Worm (Caenorhabditis elegans) whole organism, young adult: Measurements from ENCODE around the gene twk-21.
A peak's percentile ranks its signal among the peaks of the same experiment; 100 is the strongest.

Experiments used
- C06A6.2 ChIP-seq: fragments of 200-800 bp; sonication (Bioruptor generic); conservative IDR thresholded peaks from 2 replicates; pipeline ENCODE4 v1.3.6; 2022; ENCODE audit warnings: missing genetic modification characterization, missing compliant biosample characterization
- F10E7.11 ChIP-seq: sonication (generic microtip); optimal IDR thresholded peaks from 2 replicates; lab custom pipeline; 2017; ENCODE audit warnings: mild to moderate bottlenecking, missing genetic modification characterization, moderate library complexity, missing compliant biosample characterization
- F39B2.1 ChIP-seq: fragments of 200-800 bp; sonication (Bioruptor generic); IDR thresholded peaks from 2 replicates; pipeline ENCODE4 v1.3.6; 2022; ENCODE audit warnings: missing genetic modification reagents, missing genetic modification characterization, missing compliant biosample characterization
- F55B11.4 ChIP-seq: sonication (generic microtip); optimal IDR thresholded peaks from 2 replicates; lab custom pipeline; 2016; ENCODE audit warnings: missing compliant biosample characterization, missing genetic modification characterization, borderline replicate concordance; ENCODE audit not compliant: insufficient read depth
- T07F8.4 ChIP-seq: sonication (generic microtip); optimal IDR thresholded peaks from 2 replicates; lab custom pipeline; 2016; ENCODE audit warnings: mild to moderate bottlenecking, missing genetic modification characterization, moderate library complexity, missing compliant biosample characterization
- T26A5.8 ChIP-seq: sonication (generic microtip); optimal IDR thresholded peaks from 2 replicates; lab custom pipeline; 2016; ENCODE audit warnings: missing genetic modification characterization, missing compliant biosample characterization
- Y53G8AR.9 ChIP-seq: fragments of 200-800 bp; sonication (Bioruptor generic); conservative IDR thresholded peaks from 2 replicates; pipeline ENCODE4 v1.3.6; 2022; ENCODE audit warnings: missing genetic modification reagents, missing genetic modification characterization, missing compliant biosample characterization
- Y56A3A.18 ChIP-seq: fragments of 200-800 bp; sonication (Bioruptor generic); IDR thresholded peaks from 2 replicates; pipeline ENCODE4 v1.3.6; 2022; ENCODE audit warnings: missing genetic modification reagents, missing genetic modification characterization, missing compliant biosample characterization
- akir-1 ChIP-seq: fragments of 200-800 bp; sonication (Bioruptor generic); optimal IDR thresholded peaks from 2 replicates; lab custom pipeline; 2018; ENCODE audit warnings: mild to moderate bottlenecking, missing genetic modification characterization, moderate library complexity, missing compliant biosample characterization
- atf-7 ChIP-seq: sonication (generic microtip); optimal IDR thresholded peaks from 2 replicates; lab custom pipeline; 2017; ENCODE audit warnings: mild to moderate bottlenecking, missing genetic modification characterization, missing compliant biosample characterization
- attf-3 ChIP-seq: fragments of 200-800 bp; sonication (Bioruptor generic); conservative IDR thresholded peaks from 2 replicates; pipeline ENCODE4 v1.3.6; 2022; ENCODE audit warnings: missing genetic modification reagents, missing genetic modification characterization, missing compliant biosample characterization
- bed-1 ChIP-seq: fragments of 200-800 bp; sonication (Bioruptor generic); IDR thresholded peaks from 2 replicates; pipeline ENCODE4 v1.3.6; 2022; ENCODE audit warnings: missing genetic modification reagents, missing genetic modification characterization, missing compliant biosample characterization
- bed-2 ChIP-seq: fragments of 200-800 bp; sonication (Bioruptor generic); IDR thresholded peaks from 2 replicates; pipeline ENCODE4 v1.3.6; 2022; ENCODE audit warnings: missing genetic modification reagents, missing genetic modification characterization, missing compliant biosample characterization
- cebp-1 ChIP-seq, 2 experiments: fragments of 200-800 bp in 1 of 2; sonication (Bioruptor generic) in 1 of 2; sonication (generic microtip) in 1 of 2; IDR thresholded peaks in 1 of 2; optimal IDR thresholded peaks in 1 of 2; 2 replicates each; pipeline versions ENCODE4 v1.3.6 to Lab custom; 2017 to 2022; ENCODE audit warnings: missing compliant biosample characterization in 2 of 2, missing genetic modification characterization in 2 of 2, mild to moderate bottlenecking in 1 of 2, missing genetic modification reagents in 1 of 2, moderate library complexity in 1 of 2
- ceh-79 ChIP-seq: sonication (generic microtip); optimal IDR thresholded peaks from 2 replicates; lab custom pipeline; 2017; ENCODE audit warnings: mild to moderate bottlenecking, missing genetic modification characterization, missing compliant biosample characterization
- die-1 ChIP-seq: sonication (generic microtip); optimal IDR thresholded peaks from 2 replicates; lab custom pipeline; 2016; ENCODE audit warnings: missing genotype, mild to moderate bottlenecking, missing genetic modification characterization, missing compliant biosample characterization
- dpff-1 ChIP-seq: sonication (generic microtip); optimal IDR thresholded peaks from 2 replicates; lab custom pipeline; 2017; ENCODE audit warnings: mild to moderate bottlenecking, missing genetic modification characterization, missing compliant biosample characterization
- egl-44 ChIP-seq: fragments of 200-800 bp; sonication (Bioruptor generic); IDR thresholded peaks from 2 replicates; pipeline ENCODE4 v1.3.6; 2022; ENCODE audit warnings: missing genetic modification reagents, missing genetic modification characterization, missing compliant biosample characterization
- egrh-3 ChIP-seq: fragments of 200-800 bp; sonication (Bioruptor generic); IDR thresholded peaks from 2 replicates; pipeline ENCODE4 v1.3.6; 2022; ENCODE audit warnings: missing genetic modification reagents, missing genetic modification characterization, missing compliant biosample characterization
- him-1 ChIP-seq: sonication (generic microtip); optimal IDR thresholded peaks from 2 replicates; lab custom pipeline; 2016; ENCODE audit warnings: missing genotype, missing genetic modification reagents, missing genetic modification characterization, missing compliant biosample characterization
- hrde-1 ChIP-seq: sonication (generic microtip); optimal IDR thresholded peaks from 2 replicates; lab custom pipeline; 2016; ENCODE audit warnings: missing genetic modification characterization, mild to moderate bottlenecking, missing compliant biosample characterization, moderate library complexity, missing genotype, missing genetic modification reagents, borderline replicate concordance
- lag-1 ChIP-seq: fragments of 200-800 bp; sonication (Bioruptor generic); IDR thresholded peaks from 2 replicates; pipeline ENCODE4 v1.3.6; 2022; ENCODE audit warnings: missing genetic modification reagents, missing genetic modification characterization, missing compliant biosample characterization
- lin-26 ChIP-seq: fragments of 200-800 bp; sonication (Bioruptor generic); IDR thresholded peaks from 2 replicates; pipeline ENCODE4 v1.3.6; 2022; ENCODE audit warnings: missing genetic modification reagents, missing genetic modification characterization, missing compliant biosample characterization
- lin-35 ChIP-seq, 3 experiments: fragments of 150-350 bp in 2 of 3; sonication (generic microtip) in 1 of 3; optimal IDR thresholded peaks; 2 replicates each; lab custom pipeline; 2014 to 2018; ENCODE audit warnings: missing biosample characterization in 3 of 3, missing genetic modification characterization in 3 of 3, missing genetic modification reagents in 3 of 3
- lir-1 ChIP-seq: fragments of 200-800 bp; sonication (Bioruptor generic); conservative IDR thresholded peaks from 2 replicates; pipeline ENCODE4 v1.3.6; 2022; ENCODE audit warnings: missing genetic modification reagents, missing genetic modification characterization, missing compliant biosample characterization
- madf-10 ChIP-seq: sonication (generic microtip); optimal IDR thresholded peaks from 2 replicates; lab custom pipeline; 2016; ENCODE audit warnings: mild to moderate bottlenecking, missing genetic modification characterization, missing compliant biosample characterization
- madf-3 ChIP-seq: fragments of 200-800 bp; sonication (Bioruptor generic); IDR thresholded peaks from 2 replicates; pipeline ENCODE4 v1.3.6; 2022; ENCODE audit warnings: missing genetic modification reagents, missing genetic modification characterization, missing compliant biosample characterization
- mcd-1 ChIP-seq: fragments of 200-800 bp; sonication (Bioruptor generic); IDR thresholded peaks from 2 replicates; pipeline ENCODE4 v1.3.6; 2022; ENCODE audit warnings: missing genetic modification reagents, missing genetic modification characterization, missing compliant biosample characterization
- nhr-179 ChIP-seq: sonication (generic microtip); optimal IDR thresholded peaks from 2 replicates; lab custom pipeline; 2016; ENCODE audit warnings: mild to moderate bottlenecking, missing genetic modification characterization, missing compliant biosample characterization
- nhr-80 ChIP-seq: sonication (generic microtip); optimal IDR thresholded peaks from 2 replicates; lab custom pipeline; 2016; ENCODE audit warnings: missing genetic modification characterization, missing compliant biosample characterization
- repo-1 ChIP-seq: sonication (generic microtip); optimal IDR thresholded peaks from 2 replicates; lab custom pipeline; 2017; ENCODE audit warnings: mild to moderate bottlenecking, missing genetic modification characterization, missing compliant biosample characterization
- rpc-1 ChIP-seq, 2 experiments: fragments of 150-350 bp in 1 of 2; sonication (generic microtip) in 1 of 2; optimal IDR thresholded peaks; 2 replicates each; lab custom pipeline; 2014 to 2018; ENCODE audit warnings: missing biosample characterization in 1 of 2, missing genetic modification characterization in 1 of 2, missing genetic modification reagents in 1 of 2, missing genotype in 1 of 2
- sea-2 ChIP-seq: fragments of 200-800 bp; sonication (Bioruptor generic); IDR thresholded peaks from 2 replicates; pipeline ENCODE4 v1.3.6; 2022; ENCODE audit warnings: missing genetic modification characterization, missing compliant biosample characterization
- tbx-9 ChIP-seq: sonication (generic microtip); optimal IDR thresholded peaks from 2 replicates; lab custom pipeline; 2016; ENCODE audit warnings: borderline replicate concordance, missing genetic modification characterization, inconsistent platforms, missing compliant biosample characterization
- tlf-1 ChIP-seq: fragments of 200-800 bp; sonication (Bioruptor generic); optimal IDR thresholded peaks from 2 replicates; lab custom pipeline; 2018; ENCODE audit warnings: mild to moderate bottlenecking, missing genetic modification characterization, missing compliant biosample characterization
- unc-130 ChIP-seq: sonication (generic microtip); optimal IDR thresholded peaks from 2 replicates; lab custom pipeline; 2016; ENCODE audit warnings: missing genetic modification reagents, missing genetic modification characterization, missing compliant biosample characterization
- xnd-1 ChIP-seq: sonication (generic microtip); optimal IDR thresholded peaks from 2 replicates; lab custom pipeline; 2016; ENCODE audit warnings: missing genotype, missing genetic modification reagents, missing genetic modification characterization, missing compliant biosample characterization
- ztf-18 ChIP-seq: sonication (generic microtip); optimal IDR thresholded peaks from 2 replicates; lab custom pipeline; 2016; ENCODE audit warnings: missing genotype, mild to moderate bottlenecking, missing genetic modification characterization, missing compliant biosample characterization
- ztf-25 ChIP-seq: fragments of 200-800 bp; sonication (Bioruptor generic); IDR thresholded peaks from 2 replicates; pipeline ENCODE4 v1.3.6; 2022; ENCODE audit warnings: missing genetic modification reagents, missing genetic modification characterization, missing compliant biosample characterization
- ztf-26 ChIP-seq: sonication (generic microtip); optimal IDR thresholded peaks from 2 replicates; lab custom pipeline; 2017; ENCODE audit warnings: missing genetic modification characterization, missing compliant biosample characterization
- ztf-3 ChIP-seq: fragments of 200-800 bp; sonication (Bioruptor generic); optimal IDR thresholded peaks from 2 replicates; lab custom pipeline; 2018; ENCODE audit warnings: mild to moderate bottlenecking, missing genetic modification characterization, missing compliant biosample characterization

twk-21 gene

DNA sequence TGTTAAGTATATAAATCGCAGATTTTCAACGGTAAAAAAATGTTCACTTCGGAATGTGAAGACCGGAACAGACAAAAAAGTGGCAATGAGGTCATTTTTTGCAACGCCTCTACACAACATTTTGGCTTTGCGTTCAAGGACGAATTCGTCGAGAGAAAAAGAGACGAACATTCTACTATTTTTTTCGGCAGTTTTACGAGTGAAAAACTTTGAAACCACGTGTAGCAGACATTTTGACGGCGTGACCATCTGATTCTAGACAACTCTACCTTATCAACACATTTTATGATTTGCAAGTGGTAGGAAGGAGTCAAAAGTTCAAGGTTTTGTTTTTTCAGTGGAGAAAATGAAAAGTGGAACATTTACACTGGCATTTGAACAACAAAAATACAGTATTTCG, 9.2 kb upstream of the twk-21 start (continued):
- TF ChIP-seq cebp-1 (GFP tag; IDR thresholded peaks at IDR 0.05; lab: Robert Waterston, UW) (no peak), cebp-1 (tag; optimal IDR thresholded peaks at IDR 0.05; lab: Kevin White, UChicago) (no peak), ceh-79 (no peak)

DNA sequence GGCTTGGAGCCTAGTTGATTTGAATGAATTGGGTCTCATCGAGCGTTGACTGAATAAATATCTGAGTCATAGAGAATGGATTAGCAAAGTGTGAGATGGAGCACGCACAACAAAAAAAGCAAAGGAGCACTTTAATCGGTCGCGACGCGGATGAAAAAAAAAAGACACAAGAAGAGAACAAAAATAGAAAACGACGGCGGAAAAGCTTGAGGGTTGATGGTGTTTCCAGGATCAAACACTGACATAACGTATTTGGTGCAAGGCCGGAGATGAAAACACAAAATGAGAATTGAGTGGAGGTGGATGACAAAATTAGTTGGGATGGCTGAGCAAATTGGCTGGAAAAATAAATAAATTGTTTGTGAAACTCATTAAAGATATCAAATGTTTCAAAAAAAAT, 6.8 kb upstream of the twk-21 start, which contains the start of gene F52E10.4:
Gene F52E10.4, minus strand, starts transcription at position 101 of the 400 bp plus-strand sequence.
- TF ChIP-seq akir-1 (GFP tag; lab: Kevin White, UChicago) (no peak), ztf-18 (tag; lab: Kevin White, UChicago) (no peak), ztf-3 (GFP tag; lab: Kevin White, UChicago) (no peak), rpc-1 (optimal IDR thresholded peaks at IDR 0.05; lab: Kevin White, UChicago) (no peak), rpc-1 (tag; optimal IDR thresholded peaks at IDR 0.05; lab: Kevin White, UChicago) (no peak)

DNA sequence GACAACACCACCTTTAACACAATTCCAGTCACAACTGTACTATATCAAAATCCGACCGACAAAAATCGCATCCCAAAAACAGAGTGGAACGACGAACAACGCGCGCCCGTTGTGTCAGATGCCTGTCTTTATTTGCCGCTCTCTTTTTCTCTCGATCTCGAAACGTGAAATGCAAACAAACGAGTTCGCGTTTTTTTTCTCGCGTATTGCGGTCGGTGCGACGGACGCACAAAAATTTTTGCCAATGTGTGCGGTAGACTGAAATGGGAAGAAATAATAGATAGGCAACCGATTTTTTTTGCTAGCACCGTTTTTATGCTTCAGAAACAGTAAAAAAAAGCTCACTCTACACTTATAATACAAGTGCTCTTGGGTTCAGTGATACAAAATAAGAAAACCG, 2.6 kb upstream of the twk-21 start:
- TF ChIP-seq die-1 (tag; lab: Kevin White, UChicago) (no peak), nhr-179 (tag; lab: Kevin White, UChicago) (no peak), hrde-1 (no peak), T07F8.4 (tag; lab: Kevin White, UChicago) (no peak), ceh-79 (no peak), dpff-1 (tag; lab: Kevin White, UChicago) (no peak), cebp-1 (GFP tag; IDR thresholded peaks at IDR 0.05; lab: Robert Waterston, UW) (no peak), cebp-1 (tag; optimal IDR thresholded peaks at IDR 0.05; lab: Kevin White, UChicago) (peak; percentile 8), madf-10 (tag; lab: Kevin White, UChicago) (peak; percentile 69), tlf-1 (GFP tag; lab: Kevin White, UChicago) (no peak), sea-2 (GFP tag; lab: Robert Waterston, UW) (no peak), Y56A3A.18 (no peak), nhr-80 (tag; lab: Kevin White, UChicago) (peak; percentile 54), mcd-1 (GFP tag; lab: Robert Waterston, UW) (no peak), ztf-25 (GFP tag; lab: Robert Waterston, UW) (no peak), bed-2 (GFP tag; lab: Robert Waterston, UW) (no peak), lir-1 (GFP tag; lab: Robert Waterston, UW) (no peak)

DNA sequence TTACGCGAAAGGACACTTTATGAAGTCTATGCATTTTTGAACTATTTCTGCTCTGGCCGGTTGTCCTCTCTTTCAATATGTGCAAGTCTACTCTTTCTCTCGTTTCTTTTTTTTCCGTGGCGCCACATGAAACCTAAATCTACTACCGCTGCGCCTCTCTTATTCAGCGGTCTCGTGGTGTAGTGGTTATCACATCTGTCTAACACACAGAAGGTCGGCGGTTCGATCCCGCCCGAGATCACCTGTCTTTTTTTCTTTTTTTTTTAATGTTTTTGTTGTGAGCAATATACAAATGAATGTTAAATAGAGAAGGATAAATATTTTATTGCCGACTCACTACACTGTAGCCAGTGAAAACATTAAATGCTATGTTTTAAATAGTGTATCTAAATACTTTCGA, 1.5 kb upstream of the twk-21 start:
- TF ChIP-seq T26A5.8 (tag; lab: Kevin White, UChicago) (peak; percentile 58), C06A6.2 (GFP tag; lab: Robert Waterston, UW) (no peak), egl-44 (peak; percentile 73; the same call in 1 of the 2 replicates), attf-3 (GFP tag; lab: Robert Waterston, UW) (peak; percentile 30; the same call in 1 of the 2 replicates), ztf-25 (GFP tag; lab: Robert Waterston, UW) (0 out of 2 replicates have a peak, but pooled peaks have one; percentile 59), ztf-26 (tag; lab: Kevin White, UChicago) (peak; percentile 15), lag-1 (GFP tag; lab: Robert Waterston, UW) (no peak), xnd-1 (tag; lab: Kevin White, UChicago) (no peak), madf-3 (GFP tag; lab: Robert Waterston, UW) (no peak), unc-130 (no peak), ztf-18 (tag; lab: Kevin White, UChicago) (peak; percentile 64), cebp-1 (GFP tag; IDR thresholded peaks at IDR 0.05; lab: Robert Waterston, UW) (no peak), cebp-1 (tag; optimal IDR thresholded peaks at IDR 0.05; lab: Kevin White, UChicago) (peak; percentile 70), F39B2.1 (GFP tag; lab: Robert Waterston, UW) (no peak), repo-1 (peak; percentile 25), Y56A3A.18 (no peak; the same call in 1 of the 2 replicates), bed-1 (GFP tag; lab: Robert Waterston, UW) (no peak), Y53G8AR.9 (GFP tag; lab: Robert Waterston, UW) (0 out of 2 replicates have a peak, but pooled peaks have one; percentile 33), tbx-9 (tag; lab: Kevin White, UChicago) (no peak), F10E7.11 (tag; lab: Kevin White, UChicago) (peak; percentile 7), atf-7 (peak; percentile 25), lin-35 (GFP tag; optimal IDR thresholded peaks at IDR 0.05; lab: Kevin White, UChicago) (peak in 1 of 3 experiments; percentile 32), F55B11.4 (tag; lab: Kevin White, UChicago) (no peak), egrh-3 (GFP tag; lab: Robert Waterston, UW) (peak; percentile 8; the same call in 1 of the 2 replicates), him-1 (tag; lab: Kevin White, UChicago) (peak; percentile 63), lin-26 (GFP tag; lab: Robert Waterston, UW) (peak; percentile 95), rpc-1 (optimal IDR thresholded peaks at IDR 0.05; lab: Kevin White, UChicago) (peak; percentile 82), rpc-1 (tag; optimal IDR thresholded peaks at IDR 0.05; lab: Kevin White, UChicago) (peak; percentile 91)
